Fruit fly (Drosophila melanogaster): ENCODE data around the gene CG3597.

Gene CG3597

dm6 chr2L:2402194-2402593 lies 30.9 kb upstream of the CG3597 start (continued):
- TF ChIP-seq esg (GFP tag; conservative IDR thresholded peaks at IDR 0.05) = peak; percentile 43; the same call in 1 of the 2 replicates
- peak; percentile 57 for TF ChIP-seq Ptx1 (GFP tag; IDR thresholded peaks at IDR 0.05)
- peak; percentile 45; the same call in 1 of the 2 replicates for TF ChIP-seq Awh (GFP tag; IDR thresholded peaks at IDR 0.05)
- no peak for TF ChIP-seq cad (GFP tag; optimal IDR thresholded peaks at IDR 0.05)
- no peak for TF ChIP-seq unpg (GFP tag; optimal IDR thresholded peaks at IDR 0.05)
- no peak for TF ChIP-seq chn (GFP tag; optimal IDR thresholded peaks at IDR 0.05)
- peak; percentile 36 for TF ChIP-seq dmrt99B (tag; optimal IDR thresholded peaks at IDR 0.05)
- peak; percentile 36 for TF ChIP-seq lab (GFP tag; optimal IDR thresholded peaks at IDR 0.05)
- TF ChIP-seq CG10366 (GFP tag; IDR thresholded peaks at IDR 0.05) = peak; percentile 34; the same call in 1 of the 2 replicates
- no peak for TF ChIP-seq Lhr (GFP tag; optimal IDR thresholded peaks at IDR 0.05)
- no peak for TF ChIP-seq CG7745 (tag; optimal IDR thresholded peaks at IDR 0.05)
- TF ChIP-seq row (GFP tag; IDR thresholded peaks at IDR 0.05) = peak; percentile 48; the same call in 2 of the 3 replicates
- no peak for TF ChIP-seq bsh (GFP tag; optimal IDR thresholded peaks at IDR 0.05)
- TF ChIP-seq CG17328 (GFP tag; IDR thresholded peaks at IDR 0.05) = peak; percentile 46; the same call in 1 of the 2 replicates
- no peak for TF ChIP-seq CG7786 (GFP tag; optimal IDR thresholded peaks at IDR 0.05)
- TF ChIP-seq Hmr (GFP tag; optimal IDR thresholded peaks at IDR 0.05) = peak; percentile 8
- no peak for TF ChIP-seq vnd (GFP tag; IDR thresholded peaks at IDR 0.05; ENCODE audit: partially characterized antibody)
- TF ChIP-seq dysf (GFP tag; IDR thresholded peaks at IDR 0.05) = peak; percentile 22; the same call in 1 of the 3 replicates
- TF ChIP-seq CG17802 (tag; optimal IDR thresholded peaks at IDR 0.05) = no peak
- TF ChIP-seq sisA (GFP tag; IDR thresholded peaks at IDR 0.05) = 0 out of 2 replicates have a peak, but pooled peaks have one; percentile 26
- TF ChIP-seq sens (GFP tag) = peak; percentile 72
- 0 out of 3 replicates have a peak, but pooled peaks have one; percentile 31 for TF ChIP-seq otp (GFP tag; IDR thresholded peaks at IDR 0.05)
- 0 out of 3 replicates have a peak, but pooled peaks have one; percentile 43 for TF ChIP-seq H15 (GFP tag; IDR thresholded peaks at IDR 0.05)
- TF ChIP-seq CG7556 (GFP tag; optimal IDR thresholded peaks at IDR 0.05) = peak; percentile 26

- no peak for TF ChIP-seq zen (tag; optimal IDR thresholded peaks at IDR 0.05)
- peak; percentile 1 for TF ChIP-seq CG1832 (GFP tag; optimal IDR thresholded peaks at IDR 0.05)
- TF ChIP-seq CrebB (tag; optimal IDR thresholded peaks at IDR 0.05) = no peak
- TF ChIP-seq hb (GFP tag; IDR thresholded peaks at IDR 0.05; ENCODE audit: partially characterized antibody) = 0 out of 3 replicates have a peak, but pooled peaks have one; percentile 39
- no peak for TF ChIP-seq luna (GFP tag; optimal IDR thresholded peaks at IDR 0.05)
- TF ChIP-seq Deaf1 (tag; optimal IDR thresholded peaks at IDR 0.05) = peak; percentile 64
- no peak for TF ChIP-seq CG4854 (GFP tag; optimal IDR thresholded peaks at IDR 0.05)
- peak; percentile 91 for TF ChIP-seq Nf-YB (GFP tag; optimal IDR thresholded peaks at IDR 0.05)
- TF ChIP-seq ewg (GFP tag; optimal IDR thresholded peaks at IDR 0.05) = peak; percentile 84
- no peak for TF ChIP-seq CG10979 (tag; optimal IDR thresholded peaks at IDR 0.05)
- no peak for TF ChIP-seq CG14710 (tag; optimal IDR thresholded peaks at IDR 0.05)
- no peak for TF ChIP-seq CG14860 (GFP tag; IDR thresholded peaks at IDR 0.05; ENCODE audit: partially characterized antibody)
- peak; percentile 96 for TF ChIP-seq Nf-YC (tag; optimal IDR thresholded peaks at IDR 0.05)
These were observed 28.6 kb upstream of the CG3597 start, which contains the start of gene VGlut for dm6 chr2L:2399897-2400296. Gene VGlut, plus strand, starts transcription at chr2L:2400295.

dm6 chr2L:2398459-2398858 lies 27.1 kb upstream of the CG3597 start:
- no peak for TF ChIP-seq zen (tag; optimal IDR thresholded peaks at IDR 0.05)
- no peak for TF ChIP-seq CG7372 (GFP tag; IDR thresholded peaks at IDR 0.05)
- TF ChIP-seq danr (GFP tag; IDR thresholded peaks at IDR 0.05) = no peak
- TF ChIP-seq disco-r (GFP tag; optimal IDR thresholded peaks at IDR 0.05) = no peak
- TF ChIP-seq Dip2 (GFP tag; IDR thresholded peaks at IDR 0.05) = no peak
- TF ChIP-seq Atf6 (GFP tag; IDR thresholded peaks at IDR 0.05) = no peak
- TF ChIP-seq CG11247 (GFP tag; IDR thresholded peaks at IDR 0.05) = no peak
- no peak for TF ChIP-seq sr (GFP tag; IDR thresholded peaks at IDR 0.05)
- TF ChIP-seq Sry-δ (GFP tag; optimal IDR thresholded peaks at IDR 0.05) = no peak
- TF ChIP-seq CG3065 (GFP tag; optimal IDR thresholded peaks at IDR 0.05) = no peak
- no peak for TF ChIP-seq Fer2 (tag; optimal IDR thresholded peaks at IDR 0.05)
- TF ChIP-seq CG13775 (GFP tag; optimal IDR thresholded peaks at IDR 0.05) = no peak
- TF ChIP-seq CG11093 (GFP tag; IDR thresholded peaks at IDR 0.05) = no peak
- TF ChIP-seq Optix (GFP tag; IDR thresholded peaks at IDR 0.05) = no peak
- TF ChIP-seq H2.0 (GFP tag; IDR thresholded peaks at IDR 0.05) = no peak
